Worm (Caenorhabditis elegans): Measurements from ENCODE around the gene lips-3.
A peak's percentile ranks its signal among the peaks of the same experiment; 100 is the strongest.

Gene lips-3

ce11 chrIII:4653912-4654311 lies 37.6 kb downstream of the lips-3 start:
- peak; percentile 8; the same call in 1 of the 2 replicates for TF ChIP-seq lir-1 (GFP tag; conservative IDR thresholded peaks at IDR 0.05)
- TF ChIP-seq repo-1 (tag; optimal IDR thresholded peaks at IDR 0.05) = peak; percentile 57
- no peak for TF ChIP-seq ceh-40 (GFP tag; IDR thresholded peaks at IDR 0.05)
- peak; percentile 6 for TF ChIP-seq lin-40 (tag; optimal IDR thresholded peaks at IDR 0.05)
- peak; percentile 17; the same call in 1 of the 2 replicates for TF ChIP-seq nfya-2 (GFP tag; IDR thresholded peaks at IDR 0.05)
- TF ChIP-seq nfyb-1 (GFP tag; IDR thresholded peaks at IDR 0.05) = peak; percentile 75
- TF ChIP-seq cebp-1 (GFP tag; IDR thresholded peaks at IDR 0.05) = no peak
- TF ChIP-seq cebp-1 (tag; optimal IDR thresholded peaks at IDR 0.05) = peak; percentile 48
- TF ChIP-seq egl-18 (GFP tag; IDR thresholded peaks at IDR 0.05) = 0 out of 2 replicates have a peak, but pooled peaks have one; percentile 28
- 0 out of 2 replicates have a peak, but pooled peaks have one; percentile 9 for TF ChIP-seq hmg-1.2 (GFP tag; IDR thresholded peaks at IDR 0.05)
- TF ChIP-seq lin-35 (GFP tag; optimal IDR thresholded peaks at IDR 0.05) = peak in 1 of 3 experiments; percentile 69
- peak; percentile 61; the same call in 1 of the 2 replicates for TF ChIP-seq ekl-4 (GFP tag; IDR thresholded peaks at IDR 0.05)
- TF ChIP-seq bed-2 (GFP tag; IDR thresholded peaks at IDR 0.05) = no peak
- TF ChIP-seq F52B5.7 (tag; optimal IDR thresholded peaks at IDR 0.05) = no peak
- TF ChIP-seq Y53G8AR.9 (GFP tag; conservative IDR thresholded peaks at IDR 0.05) = 0 out of 2 replicates have a peak, but pooled peaks have one; percentile 61
- no peak for TF ChIP-seq attf-6 (GFP tag; IDR thresholded peaks at IDR 0.05)
- 0 out of 2 replicates have a peak, but pooled peaks have one; percentile 18 for TF ChIP-seq egl-44 (GFP tag; IDR thresholded peaks at IDR 0.05)
- no peak for TF ChIP-seq pbrm-1 (GFP tag; IDR thresholded peaks at IDR 0.05)
- no peak for TF ChIP-seq ztf-25 (GFP tag; IDR thresholded peaks at IDR 0.05)
- peak; percentile 48; the same call in 1 of the 2 replicates for TF ChIP-seq K11D2.4 (GFP tag; IDR thresholded peaks at IDR 0.05)
- TF ChIP-seq let-607 (tag; optimal IDR thresholded peaks at IDR 0.05) = peak in 1 of 2 experiments; percentile 34
- TF ChIP-seq aptf-3 (GFP tag; IDR thresholded peaks at IDR 0.05) = 0 out of 2 replicates have a peak, but pooled peaks have one; percentile 50
- TF ChIP-seq athp-1 (tag; optimal IDR thresholded peaks at IDR 0.05) = peak; percentile 13
- TF ChIP-seq ztf-6 (GFP tag; IDR thresholded peaks at IDR 0.05) = peak; percentile 55; the same call in 1 of the 2 replicates
- TF ChIP-seq F23B12.7 (tag; optimal IDR thresholded peaks at IDR 0.05; ENCODE audit: insufficient read depth) = no peak

DNA sequence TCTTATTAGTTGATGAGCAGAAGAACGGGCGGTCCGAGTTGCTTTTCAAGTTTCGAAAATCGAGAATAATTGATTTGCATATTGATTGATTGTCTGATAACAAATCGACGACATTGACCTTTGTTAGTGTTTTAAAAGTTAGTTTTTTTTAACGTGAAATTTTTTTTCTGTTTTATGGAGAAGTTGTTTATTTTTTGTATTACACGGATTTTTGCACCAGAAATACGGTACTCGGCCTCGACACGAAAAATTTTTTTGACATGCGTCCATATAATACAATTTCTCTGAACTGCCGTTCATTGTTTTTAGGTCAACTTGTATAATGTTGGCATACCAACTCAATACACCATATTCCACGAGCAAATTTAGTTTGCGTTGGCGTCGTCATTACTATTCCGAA lies 39.1 kb downstream of the lips-3 start, which contains the start of gene T23F11.2:
TSS of gene T23F11.2 (minus strand) at position 101 of the 400 bp plus-strand sequence.
- no peak for TF ChIP-seq egl-44 (GFP tag; IDR thresholded peaks at IDR 0.05)
- TF ChIP-seq ceh-91 (GFP tag; IDR thresholded peaks at IDR 0.05) = no peak
- TF ChIP-seq aptf-3 (GFP tag; IDR thresholded peaks at IDR 0.05) = no peak
- no peak for TF ChIP-seq B0336.3 (GFP tag; IDR thresholded peaks at IDR 0.05)
- TF ChIP-seq unc-130 (GFP tag; optimal IDR thresholded peaks at IDR 0.05) = no peak

- peak; percentile 16; the same call in 1 of the 2 replicates for TF ChIP-seq mcd-1 (GFP tag; IDR thresholded peaks at IDR 0.05)
- peak; percentile 57 for TF ChIP-seq K12H6.12 (tag; optimal IDR thresholded peaks at IDR 0.05)
- TF ChIP-seq hrde-1 (tag; optimal IDR thresholded peaks at IDR 0.05; ENCODE audit: borderline replicate concordance) = no peak
- 0 out of 2 replicates have a peak, but pooled peaks have one; percentile 25 for TF ChIP-seq ekl-4 (GFP tag; IDR thresholded peaks at IDR 0.05)
- no peak for TF ChIP-seq cebp-1 (GFP tag; IDR thresholded peaks at IDR 0.05)
- TF ChIP-seq cebp-1 (tag; optimal IDR thresholded peaks at IDR 0.05) = peak; percentile 39
- no peak for TF ChIP-seq akir-1 (GFP tag; optimal IDR thresholded peaks at IDR 0.05)
- peak in 1 of 3 experiments; percentile 51 for TF ChIP-seq lin-35 (GFP tag; optimal IDR thresholded peaks at IDR 0.05)
- TF ChIP-seq lin-40 (tag; optimal IDR thresholded peaks at IDR 0.05) = peak; percentile 13
- TF ChIP-seq hlh-12 (tag; optimal IDR thresholded peaks at IDR 0.05) = no peak
- peak; percentile 41 for TF ChIP-seq ceh-27 (GFP tag; optimal IDR thresholded peaks at IDR 0.05)
These were observed 40.1 kb downstream of the lips-3 start for ce11 chrIII:4656415-4656814.
